Fruit fly (Drosophila melanogaster) S2 (cell line): ENCODE data around the gene Samuel.

Experiments
- CG8478 ChIP-seq: fragments of >200 bp; optimal IDR thresholded peaks from 2 replicates; lab custom pipeline; 2018
- CTCF ChIP-seq, 2 experiments: fragments of >200 bp; optimal IDR thresholded peaks; 2 replicates each; lab custom pipeline; 2018

Gene Samuel

dm6 chr2L:11070862-11071261, 4.1 kb upstream of the Samuel start, which contains the start of gene CG14915:
Gene CG14915 (plus strand): TSS chr2L:11071027.
- TF ChIP-seq CTCF (optimal IDR thresholded peaks at IDR 0.05; lab: Kevin White, UChicago) = no peak
- no peak for TF ChIP-seq CG8478

- TF ChIP-seq CTCF (optimal IDR thresholded peaks at IDR 0.05; lab: Kevin White, UChicago) = no peak
- TF ChIP-seq CG8478 = no peak
These were observed 2.7 kb upstream of the Samuel start for dm6 chr2L:11069475-11069874.

dm6 chr2L:11068907-11069306, 2.1 kb upstream of the Samuel start:
- no peak for TF ChIP-seq CTCF (optimal IDR thresholded peaks at IDR 0.05; lab: Kevin White, UChicago)
- no peak for TF ChIP-seq CG8478

- TF ChIP-seq CG8478 = no peak
- no peak for TF ChIP-seq CTCF (optimal IDR thresholded peaks at IDR 0.05; lab: Kevin White, UChicago)
These were observed 1.6 kb upstream of the Samuel start for dm6 chr2L:11068441-11068840.

- no peak for TF ChIP-seq CTCF (optimal IDR thresholded peaks at IDR 0.05; lab: Kevin White, UChicago)
- no peak for TF ChIP-seq CG8478
These were observed 1.2 kb upstream of the Samuel start for dm6 chr2L:11067970-11068369.

dm6 chr2L:11065932-11066823, 620 bp downstream of the Samuel start:
- TF ChIP-seq CTCF (optimal IDR thresholded peaks at IDR 0.05; lab: Kevin White, UChicago) (no peak), CG8478 (no peak)

- TF ChIP-seq CTCF (optimal IDR thresholded peaks at IDR 0.05; lab: Kevin White, UChicago) (no peak), CG8478 (no peak)
These were observed 1.5 kb downstream of the Samuel start for dm6 chr2L:11065106-11065878.

- TF ChIP-seq CTCF (optimal IDR thresholded peaks at IDR 0.05; lab: Kevin White, UChicago) (no peak), CG8478 (no peak)
These were observed 5.6 kb downstream of the Samuel start for dm6 chr2L:11061155-11061554.

dm6 chr2L:11059206-11059605, 7.6 kb downstream of the Samuel start:
- no peak for TF ChIP-seq CG8478
- TF ChIP-seq CTCF (optimal IDR thresholded peaks at IDR 0.05; lab: Kevin White, UChicago) = no peak

- TF ChIP-seq CTCF (optimal IDR thresholded peaks at IDR 0.05; lab: Kevin White, UChicago) = no peak
- TF ChIP-seq CG8478 = no peak
These were observed 8.6 kb downstream of the Samuel start for dm6 chr2L:11058111-11058665.

- TF ChIP-seq CTCF (optimal IDR thresholded peaks at IDR 0.05; lab: Kevin White, UChicago) (no peak), CG8478 (no peak)
These were observed 9.3 kb downstream of the Samuel start for dm6 chr2L:11057333-11058110.

dm6 chr2L:11056791-11057332, 9.9 kb downstream of the Samuel start:
- TF ChIP-seq CTCF (optimal IDR thresholded peaks at IDR 0.05; lab: Kevin White, UChicago) (no peak), CG8478 (no peak)

dm6 chr2L:11053018-11053807, 13.6 kb downstream of the Samuel start:
- no peak for TF ChIP-seq CG8478
- TF ChIP-seq CTCF (optimal IDR thresholded peaks at IDR 0.05; lab: Kevin White, UChicago) = no peak

- TF ChIP-seq CG8478 = no peak
These were observed 14.4 kb downstream of the Samuel start for dm6 chr2L:11052493-11052788.
